Worm (Caenorhabditis elegans) whole organism, mixed stage, embryonic: Measurements from ENCODE around the gene C45G9.11.

ENCODE experiments used
- M03D4.4 ChIP-seq: sonication (generic microtip); optimal IDR thresholded peaks from 2 replicates; lab custom pipeline; 2017; ENCODE audit warnings: mild to moderate bottlenecking, missing genetic modification characterization, missing compliant biosample characterization
- bed-3 ChIP-seq: fragments of 200-800 bp; sonication (Bioruptor generic); optimal IDR thresholded peaks from 3 replicates; lab custom pipeline; 2018; ENCODE audit warnings: mild to moderate bottlenecking, missing genetic modification characterization, moderate library complexity, missing compliant biosample characterization
- blmp-1 ChIP-seq: fragments of 150-350 bp; optimal IDR thresholded peaks from 2 replicates; lab custom pipeline; 2014; ENCODE audit warnings: missing biosample characterization, missing genetic modification characterization
- ceh-83 ChIP-seq: fragments of 200-800 bp; sonication (Bioruptor generic); optimal IDR thresholded peaks from 2 replicates; lab custom pipeline; 2018; ENCODE audit warnings: mild to moderate bottlenecking, missing genetic modification characterization, missing compliant biosample characterization
- elt-1 ChIP-seq: sonication (generic microtip); optimal IDR thresholded peaks from 2 replicates; lab custom pipeline; 2017; ENCODE audit warnings: missing genetic modification characterization, mild to moderate bottlenecking, missing compliant biosample characterization, antibody characterized with exemption, moderate library complexity, borderline replicate concordance; ENCODE audit not compliant: insufficient read depth
- lsy-2 ChIP-seq: fragments of 150-350 bp; optimal IDR thresholded peaks from 2 replicates; lab custom pipeline; 2014; ENCODE audit warnings: missing biosample characterization, missing genetic modification characterization
- mep-1 ChIP-seq: fragments of 150-350 bp; optimal IDR thresholded peaks from 2 replicates; lab custom pipeline; 2017; ENCODE audit warnings: missing biosample characterization, missing genetic modification reagents, missing genetic modification characterization, inconsistent platforms
- mls-2 ChIP-seq: sonication (generic microtip); optimal IDR thresholded peaks from 2 replicates; lab custom pipeline; 2016; ENCODE audit warnings: mild to moderate bottlenecking, missing genetic modification characterization, moderate library complexity, missing compliant biosample characterization
- nhr-76 ChIP-seq: sonication (generic microtip); optimal IDR thresholded peaks from 2 replicates; lab custom pipeline; 2017; ENCODE audit warnings: missing biosample characterization, missing genetic modification characterization
- pha-4 ChIP-seq: fragments of 150-350 bp; optimal IDR thresholded peaks from 2 replicates; lab custom pipeline; 2018; ENCODE audit warnings: missing biosample characterization, missing genetic modification reagents, missing genetic modification characterization
- snpc-4 ChIP-seq: fragments of 150-350 bp; optimal IDR thresholded peaks from 2 replicates; lab custom pipeline; 2014; ENCODE audit warnings: missing biosample characterization, missing genetic modification characterization
- sptf-1 ChIP-seq: sonication (generic microtip); optimal IDR thresholded peaks from 2 replicates; lab custom pipeline; 2017; ENCODE audit warnings: mild to moderate bottlenecking, missing genetic modification characterization, moderate library complexity, missing compliant biosample characterization
- tbx-8 ChIP-seq: fragments of 200-800 bp; sonication (Bioruptor generic); optimal IDR thresholded peaks from 2 replicates; lab custom pipeline; 2018; ENCODE audit warnings: mild to moderate bottlenecking, missing genetic modification characterization, moderate library complexity, missing compliant biosample characterization
- unc-120 ChIP-seq: sonication (generic microtip); optimal IDR thresholded peaks from 2 replicates; lab custom pipeline; 2017; ENCODE audit warnings: missing genetic modification characterization, missing compliant biosample characterization; ENCODE audit not compliant: poor library complexity, severe bottlenecking
- zip-8 ChIP-seq: fragments of 150-350 bp; optimal IDR thresholded peaks from 2 replicates; lab custom pipeline; 2014; ENCODE audit warnings: missing biosample characterization, missing genetic modification characterization

Gene C45G9.11

DNA sequence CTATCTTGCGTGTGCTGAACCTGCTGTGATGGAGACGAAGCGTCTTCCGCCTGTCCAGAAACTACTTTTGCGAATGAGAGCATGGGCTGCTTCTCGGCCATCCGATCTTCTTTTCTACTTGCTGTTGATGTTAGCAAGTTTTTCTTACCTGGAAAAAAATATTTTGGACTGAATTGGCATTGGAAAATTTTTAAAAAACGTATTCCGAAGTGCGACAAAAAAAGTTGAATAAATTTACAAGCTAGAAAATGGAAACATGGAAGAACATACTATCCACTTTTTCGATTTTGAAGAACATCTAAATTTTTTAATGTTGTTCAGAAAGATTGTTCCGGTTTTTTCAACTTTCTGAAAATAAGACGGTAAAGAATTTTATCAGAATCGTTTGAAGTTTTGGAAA, 51.0 kb downstream of the C45G9.11 start, which contains the start of gene larp-1:
TSS of gene larp-1 (minus strand) at position 101 of the 400 bp plus-strand sequence.
- TF ChIP-seq zip-8 (tag; lab: Kevin White, UChicago) (no peak), nhr-76 (tag; lab: Kevin White, UChicago) (no peak), lsy-2 (tag; lab: Kevin White, UChicago) (no peak), pha-4 (tag; lab: Kevin White, UChicago) (no peak), mep-1 (tag; lab: Kevin White, UChicago) (no peak), M03D4.4 (tag; lab: Kevin White, UChicago) (no peak), ceh-83 (GFP tag; lab: Kevin White, UChicago) (no peak), bed-3 (GFP tag; lab: Kevin White, UChicago) (no peak), tbx-8 (no peak), blmp-1 (no peak), elt-1 (no peak), snpc-4 (tag; lab: Kevin White, UChicago) (no peak), mls-2 (no peak), sptf-1 (tag; lab: Kevin White, UChicago) (no peak), unc-120 (tag; lab: Kevin White, UChicago) (no peak)
